Worm (Caenorhabditis elegans) whole organism, L2 larva: ENCODE results near the gene egl-20.

ENCODE experiments used
- Y55F3AM.14 ChIP-seq: fragments of 200-800 bp; sonication (Bioruptor generic); optimal IDR thresholded peaks from 2 replicates; lab custom pipeline; 2018; ENCODE audit warnings: mild to moderate bottlenecking, missing genetic modification characterization, missing compliant biosample characterization
- aly-2 ChIP-seq: fragments of 150-350 bp; optimal IDR thresholded peaks from 2 replicates; lab custom pipeline; 2014; ENCODE audit warnings: missing biosample characterization, missing genetic modification characterization
- blmp-1 ChIP-seq: sonication (generic microtip); optimal IDR thresholded peaks from 2 replicates; lab custom pipeline; 2017; ENCODE audit warnings: missing genetic modification characterization, mild to moderate bottlenecking, missing compliant biosample characterization, antibody characterized with exemption, moderate library complexity; ENCODE audit not compliant: insufficient read depth
- ceh-82 ChIP-seq: fragments of 150-350 bp; optimal IDR thresholded peaks from 2 replicates; lab custom pipeline; 2014; ENCODE audit warnings: missing biosample characterization, missing genetic modification characterization
- egl-27 ChIP-seq: sonication (generic microtip); optimal IDR thresholded peaks from 3 replicates; lab custom pipeline; 2017; ENCODE audit warnings: missing biosample characterization, missing genetic modification reagents, missing genetic modification characterization
- elt-3 ChIP-seq: sonication (generic microtip); optimal IDR thresholded peaks from 2 replicates; lab custom pipeline; 2017; ENCODE audit warnings: missing biosample characterization, missing genetic modification characterization
- mbf-1 ChIP-seq: sonication (generic microtip); optimal IDR thresholded peaks from 2 replicates; lab custom pipeline; 2017; ENCODE audit warnings: missing biosample characterization, missing genetic modification characterization
- nhr-12 ChIP-seq: fragments of 150-350 bp; optimal IDR thresholded peaks from 2 replicates; lab custom pipeline; 2014; ENCODE audit warnings: missing biosample characterization, missing genetic modification characterization
- nhr-23 ChIP-seq: fragments of 150-350 bp; optimal IDR thresholded peaks from 2 replicates; lab custom pipeline; 2014; ENCODE audit warnings: missing biosample characterization, missing genetic modification reagents, missing genetic modification characterization
- ztf-11 ChIP-seq: sonication (generic microtip); optimal IDR thresholded peaks from 2 replicates; lab custom pipeline; 2017; ENCODE audit warnings: missing biosample characterization, missing genetic modification characterization
- ztf-4 ChIP-seq: fragments of 150-350 bp; optimal IDR thresholded peaks from 2 replicates; lab custom pipeline; 2014; ENCODE audit warnings: missing biosample characterization, missing genetic modification characterization

DNA sequence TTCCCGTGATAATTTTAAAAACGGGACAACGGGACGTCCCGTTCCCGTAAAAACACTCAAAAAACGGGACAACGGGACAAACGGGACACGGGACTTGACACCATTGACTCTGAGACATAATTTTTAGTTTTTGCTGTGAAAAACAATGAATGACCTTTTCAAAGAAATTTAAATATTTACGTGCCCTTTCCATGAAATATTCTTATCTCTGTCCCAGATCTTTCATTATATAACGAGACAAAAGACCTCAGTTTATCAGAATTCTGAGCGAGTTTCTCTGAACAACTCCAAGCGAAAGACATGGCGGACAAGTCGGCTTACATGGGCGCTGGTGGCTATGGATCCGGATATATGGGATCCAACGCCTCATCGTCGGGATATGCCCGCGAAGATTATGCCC, 28.4 kb upstream of the egl-20 start, which contains the start of gene nspd-2:
- TF ChIP-seq aly-2 (tag; lab: Kevin White, UChicago), result no peak
- no peak for TF ChIP-seq Y55F3AM.14 (GFP tag; lab: Kevin White, UChicago)
- TF ChIP-seq blmp-1 (tag; lab: Kevin White, UChicago), result no peak
- TF ChIP-seq nhr-23 (tag; lab: Kevin White, UChicago), result no peak
- no peak for TF ChIP-seq ztf-11
- no peak for TF ChIP-seq egl-27 (tag; lab: Kevin White, UChicago)
- no peak for TF ChIP-seq ztf-4
- no peak for TF ChIP-seq ceh-82 (tag; lab: Kevin White, UChicago)
- no peak for TF ChIP-seq mbf-1
- TF ChIP-seq nhr-12 (tag; lab: Kevin White, UChicago), result no peak
- TF ChIP-seq elt-3 (tag; lab: Kevin White, UChicago), result no peak
